Worm (Caenorhabditis elegans): ENCODE results near the gene fum-1.
A peak's percentile ranks its signal among the peaks of the same experiment; 100 is the strongest.

Gene fum-1

ce11 chrIII:7499421-7499902, 34.1 kb downstream of the fum-1 start, which contains the start of the genes C07H6.9 and sap-140 (continued):
- peak; percentile 48 for TF ChIP-seq hmg-1.2 (GFP tag; IDR thresholded peaks at IDR 0.05)
- no peak for TF ChIP-seq ceh-58 (GFP tag; IDR thresholded peaks at IDR 0.05)
- no peak for TF ChIP-seq C06A6.2 (GFP tag; conservative IDR thresholded peaks at IDR 0.05)
- TF ChIP-seq ets-4 (GFP tag; optimal IDR thresholded peaks at IDR 0.05), result no peak
- no peak for TF ChIP-seq nhr-179 (tag; optimal IDR thresholded peaks at IDR 0.05)
- no peak for TF ChIP-seq xnd-1 (tag; optimal IDR thresholded peaks at IDR 0.05)
- no peak for TF ChIP-seq ceh-79 (tag; optimal IDR thresholded peaks at IDR 0.05)
- TF ChIP-seq Y53G8AR.9 (GFP tag; conservative IDR thresholded peaks at IDR 0.05), result peak; percentile 83; the same call in 1 of the 2 replicates
- TF ChIP-seq sea-2 (GFP tag; IDR thresholded peaks at IDR 0.05), result no peak
- peak; percentile 11; the same call in 1 of the 2 replicates for TF ChIP-seq K11D2.4 (GFP tag; IDR thresholded peaks at IDR 0.05)
- TF ChIP-seq chd-7 (tag; optimal IDR thresholded peaks at IDR 0.05), result no peak
- TF ChIP-seq ZK185.1 (tag; optimal IDR thresholded peaks at IDR 0.05; ENCODE audit: poor library complexity, severe bottlenecking), result no peak
- TF ChIP-seq nfya-1 (tag; optimal IDR thresholded peaks at IDR 0.05; ENCODE audit: borderline replicate concordance, insufficient read depth), result no peak
- TF ChIP-seq rec-8 (tag; optimal IDR thresholded peaks at IDR 0.05), result no peak
- no peak for TF ChIP-seq akir-1 (GFP tag; optimal IDR thresholded peaks at IDR 0.05)
- TF ChIP-seq lin-26 (GFP tag; IDR thresholded peaks at IDR 0.05), result no peak
- no peak for TF ChIP-seq cebp-1 (GFP tag; IDR thresholded peaks at IDR 0.05)
- TF ChIP-seq cebp-1 (tag; optimal IDR thresholded peaks at IDR 0.05), result peak; percentile 75
- TF ChIP-seq C17E4.6 (GFP tag; IDR thresholded peaks at IDR 0.05), result no peak
- no peak for TF ChIP-seq ccch-3 (GFP tag; optimal IDR thresholded peaks at IDR 0.05)
- no peak for TF ChIP-seq T26A5.8 (tag; optimal IDR thresholded peaks at IDR 0.05)

- 0 out of 2 replicates have a peak, but pooled peaks have one; percentile 31 for TF ChIP-seq zfh-2 (GFP tag; conservative IDR thresholded peaks at IDR 0.05)
- TF ChIP-seq egl-18 (GFP tag; IDR thresholded peaks at IDR 0.05), result no peak
Measured at ce11 chrIII:7506983-7507382, 41.6 kb downstream of the fum-1 start.

- TF ChIP-seq nhr-120 (GFP tag; IDR thresholded peaks at IDR 0.05) (no peak), nhr-80 (tag; optimal IDR thresholded peaks at IDR 0.05) (peak; percentile 30), lin-35 (GFP tag; optimal IDR thresholded peaks at IDR 0.05) (no peak), B0261.1 (tag; optimal IDR thresholded peaks at IDR 0.05) (no peak), dox-1 (GFP tag; IDR thresholded peaks at IDR 0.05) (no peak)
Measured at ce11 chrIII:7508128-7508635, 42.8 kb downstream of the fum-1 start, which contains the start of gene cls-1. cls-1 (plus strand) TSS chrIII:7508178.

All from whole organism, young adult.